Worm (Caenorhabditis elegans): ENCODE data around the gene F44A2.7.

DNA sequence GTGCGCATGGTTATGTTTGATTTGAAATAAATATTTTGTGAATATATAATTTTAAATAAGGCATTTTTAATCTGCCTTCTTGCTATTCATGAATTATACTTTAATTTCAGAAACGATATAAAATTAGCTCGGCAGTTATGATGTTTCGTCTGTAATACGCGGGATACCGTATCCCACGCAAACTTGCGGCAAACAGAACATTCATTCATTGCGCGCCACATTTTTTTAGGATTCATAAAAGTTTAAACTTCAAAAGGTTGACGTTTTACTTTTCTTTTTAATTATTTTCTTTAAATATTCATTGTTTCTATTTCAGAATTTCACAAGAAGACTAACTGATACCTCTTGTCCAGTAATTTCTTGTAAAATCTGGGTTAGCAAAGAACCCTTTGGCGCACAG, 1.6 kb downstream of the F44A2.7 start, which contains the start of gene tag-153:
- TF ChIP-seq W03F9.2 (tag; optimal IDR thresholded peaks at IDR 0.05) (no peak), him-1 (tag; optimal IDR thresholded peaks at IDR 0.05) (no peak)

Data from whole organism, L4/young adult.